Fruit fly (Drosophila melanogaster) whole organism: ENCODE results near the gene CG18764.
A peak's percentile ranks its signal among the peaks of the same experiment; 100 is the strongest.

Experiments used
- CG8478 ChIP-seq: fragments of >200 bp; optimal IDR thresholded peaks from 2 replicates; lab custom pipeline; 2018; ENCODE audit warnings: inconsistent platforms
- Dll ChIP-seq: fragments of >200 bp; optimal IDR thresholded peaks from 2 replicates; lab custom pipeline; 2017
- EcR ChIP-seq, 2 experiments: fragments of >200 bp; optimal IDR thresholded peaks; 2 replicates each; lab custom pipeline; 2017; ENCODE audit warnings: missing biosample characterization in 2 of 2, missing genetic modification characterization in 2 of 2, missing genetic modification reagents in 2 of 2
- pan ChIP-seq: fragments of >200 bp; optimal IDR thresholded peaks from 2 replicates; lab custom pipeline; 2017
- psq ChIP-seq: fragments of >200 bp; optimal IDR thresholded peaks from 2 replicates; lab custom pipeline; 2017
- usp ChIP-seq: fragments of >200 bp; optimal IDR thresholded peaks from 2 replicates; lab custom pipeline; 2017; ENCODE audit warnings: missing biosample characterization, missing genetic modification characterization, mixed read lengths

Gene CG18764

DNA sequence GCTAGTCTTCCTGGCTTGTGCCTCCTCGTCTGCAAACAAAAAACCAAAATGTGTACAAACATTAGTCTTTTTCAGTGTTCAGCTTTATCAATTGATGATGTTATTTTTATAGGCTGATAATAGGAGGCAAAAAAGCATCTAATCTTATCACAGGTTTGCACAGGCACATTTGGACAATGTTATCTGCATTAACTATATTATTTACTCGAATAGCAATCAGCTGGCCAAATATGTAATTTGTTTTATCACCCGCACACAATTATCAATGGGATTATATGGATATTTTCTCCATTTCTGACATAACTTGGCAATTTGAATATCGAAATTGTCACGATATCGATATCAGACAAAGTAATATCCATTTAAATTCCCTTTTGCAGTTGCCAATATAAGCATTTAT is 10.9 kb downstream of the CG18764 start:
- TF ChIP-seq pan (no peak), Dll (lab: Kevin White, UChicago) (no peak), CG8478 (lab: Kevin White, UChicago) (no peak), EcR (GFP tag; optimal IDR thresholded peaks at IDR 0.05; lab: Kevin White, UChicago) (no peak), psq (no peak), usp (GFP tag; lab: Kevin White, UChicago) (no peak)

DNA sequence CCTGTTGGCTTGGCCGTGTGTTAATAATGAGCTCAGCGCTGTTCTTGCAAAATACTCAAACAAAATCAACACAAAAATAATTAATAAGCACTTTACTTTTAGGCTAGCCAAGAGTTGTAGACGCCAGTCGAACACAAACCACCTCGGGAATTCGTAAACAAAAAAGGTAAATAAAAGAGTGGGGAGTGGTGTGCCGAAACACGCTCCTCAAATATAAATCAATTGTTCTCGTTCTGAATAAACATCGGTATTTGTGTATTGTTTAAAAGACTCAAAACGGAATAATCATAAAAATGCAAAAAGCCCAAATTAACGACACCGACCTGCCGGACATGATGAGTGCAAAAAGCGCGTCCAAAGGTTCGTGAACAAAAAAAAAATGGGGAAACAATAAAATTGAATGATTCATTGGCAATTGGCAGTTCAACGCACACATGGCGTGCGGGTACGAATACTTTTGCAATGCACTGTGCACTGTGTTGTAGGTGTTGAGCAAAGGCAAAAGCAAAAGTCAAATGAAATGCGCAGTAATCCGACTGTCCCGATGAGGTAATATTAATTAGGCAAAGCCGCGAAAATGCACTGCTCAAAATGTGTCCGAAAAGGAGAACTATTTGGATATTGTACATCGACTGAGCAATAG is 13.4 kb downstream of the CG18764 start:
- TF ChIP-seq pan, result no peak
- no peak for TF ChIP-seq Dll (lab: Kevin White, UChicago)

DNA sequence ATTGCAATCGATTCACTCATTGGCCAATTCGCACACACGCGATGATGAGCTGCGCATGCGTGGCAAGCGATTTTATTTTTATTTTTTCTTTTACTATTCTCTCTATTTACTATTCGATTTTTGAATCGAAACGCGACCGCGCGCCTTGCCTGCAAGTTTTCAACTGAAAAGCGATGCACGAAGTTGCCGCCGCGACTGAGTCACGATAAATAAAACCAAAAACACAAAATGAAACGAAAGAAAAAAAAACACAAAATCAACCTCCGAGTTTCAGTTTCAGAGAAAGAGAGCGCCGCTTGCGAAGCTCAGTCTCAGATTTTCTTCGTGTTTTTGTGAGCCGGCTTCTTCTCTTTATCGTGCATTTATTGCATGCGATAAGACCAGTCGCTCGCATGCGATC is 20.1 kb downstream of the CG18764 start:
- TF ChIP-seq usp (GFP tag; lab: Kevin White, UChicago), result no peak
- no peak for TF ChIP-seq Dll (lab: Kevin White, UChicago)
- no peak for TF ChIP-seq psq
- no peak for TF ChIP-seq pan
- no peak for TF ChIP-seq EcR (GFP tag; optimal IDR thresholded peaks at IDR 0.05; lab: Kevin White, UChicago)
- no peak for TF ChIP-seq CG8478 (lab: Kevin White, UChicago)

DNA sequence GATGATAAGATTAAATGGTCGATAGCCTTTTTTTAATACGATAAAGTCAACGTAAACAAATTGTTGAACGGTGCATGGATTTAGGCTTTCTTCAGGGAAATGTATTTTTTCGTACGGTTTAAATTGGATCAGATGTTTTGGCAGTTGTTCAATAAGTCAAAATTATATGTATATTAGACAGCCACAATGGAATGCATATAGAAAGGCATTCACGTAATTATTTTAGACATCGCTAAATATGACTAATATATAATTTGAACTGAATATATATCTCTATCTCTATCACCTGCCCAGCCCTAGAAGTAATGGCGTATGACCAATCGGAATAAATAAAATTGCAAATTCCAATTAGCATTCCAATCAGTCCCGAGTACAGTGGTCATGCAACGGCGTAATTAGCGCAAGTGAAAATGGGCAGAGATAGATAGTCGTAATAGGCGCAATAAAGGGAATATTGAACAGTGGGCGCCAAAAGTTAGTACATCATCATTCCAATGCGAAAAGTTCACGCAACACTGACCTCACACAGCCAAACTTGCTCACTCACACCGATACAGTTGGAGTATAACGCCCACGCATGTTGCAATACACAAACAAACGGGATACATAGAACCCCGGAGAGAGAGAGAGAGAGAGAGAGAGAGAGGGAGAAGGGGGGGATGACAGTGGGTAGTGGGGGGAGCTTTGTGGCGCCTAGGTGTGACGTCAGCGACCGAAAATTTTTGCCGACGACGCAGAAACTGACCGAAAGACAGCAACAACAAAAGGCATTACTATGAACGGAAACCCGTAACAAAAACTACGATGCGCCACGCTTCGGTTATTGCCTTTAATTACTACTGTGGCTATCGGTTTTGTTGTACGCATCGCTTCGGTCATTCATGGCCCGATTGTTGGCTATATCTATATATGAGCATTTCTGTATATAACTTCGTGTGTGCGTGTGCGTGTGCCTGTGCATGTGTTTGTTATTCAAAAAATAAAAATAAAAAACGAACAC is 22.0 kb downstream of the CG18764 start:
- TF ChIP-seq usp (GFP tag; lab: Kevin White, UChicago), result no peak
- peak in 1 of 2 experiments; percentile 12 for TF ChIP-seq EcR (GFP tag; optimal IDR thresholded peaks at IDR 0.05; lab: Kevin White, UChicago)

DNA sequence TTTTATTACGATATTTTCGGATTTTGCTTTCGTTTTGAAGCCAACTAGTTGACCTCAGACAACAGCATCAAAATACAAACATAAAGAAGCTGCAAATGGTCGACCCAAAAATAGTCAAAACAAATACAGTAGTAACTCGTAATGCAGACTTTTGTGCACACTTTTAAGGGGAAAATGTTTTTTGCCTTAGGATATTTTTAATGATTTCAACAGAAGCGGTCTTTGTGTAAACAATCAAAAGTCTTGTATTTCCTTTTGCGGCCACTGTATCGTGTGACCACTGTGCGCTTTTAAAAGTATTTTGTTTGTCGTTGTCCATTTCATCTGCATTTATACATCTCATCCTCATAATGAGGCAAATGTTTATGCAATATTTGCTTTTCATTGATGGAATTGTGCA is 22.8 kb downstream of the CG18764 start:
- TF ChIP-seq Dll (lab: Kevin White, UChicago) (no peak), CG8478 (lab: Kevin White, UChicago) (no peak), EcR (GFP tag; optimal IDR thresholded peaks at IDR 0.05; lab: Kevin White, UChicago) (no peak), usp (GFP tag; lab: Kevin White, UChicago) (no peak), pan (no peak), psq (no peak)

DNA sequence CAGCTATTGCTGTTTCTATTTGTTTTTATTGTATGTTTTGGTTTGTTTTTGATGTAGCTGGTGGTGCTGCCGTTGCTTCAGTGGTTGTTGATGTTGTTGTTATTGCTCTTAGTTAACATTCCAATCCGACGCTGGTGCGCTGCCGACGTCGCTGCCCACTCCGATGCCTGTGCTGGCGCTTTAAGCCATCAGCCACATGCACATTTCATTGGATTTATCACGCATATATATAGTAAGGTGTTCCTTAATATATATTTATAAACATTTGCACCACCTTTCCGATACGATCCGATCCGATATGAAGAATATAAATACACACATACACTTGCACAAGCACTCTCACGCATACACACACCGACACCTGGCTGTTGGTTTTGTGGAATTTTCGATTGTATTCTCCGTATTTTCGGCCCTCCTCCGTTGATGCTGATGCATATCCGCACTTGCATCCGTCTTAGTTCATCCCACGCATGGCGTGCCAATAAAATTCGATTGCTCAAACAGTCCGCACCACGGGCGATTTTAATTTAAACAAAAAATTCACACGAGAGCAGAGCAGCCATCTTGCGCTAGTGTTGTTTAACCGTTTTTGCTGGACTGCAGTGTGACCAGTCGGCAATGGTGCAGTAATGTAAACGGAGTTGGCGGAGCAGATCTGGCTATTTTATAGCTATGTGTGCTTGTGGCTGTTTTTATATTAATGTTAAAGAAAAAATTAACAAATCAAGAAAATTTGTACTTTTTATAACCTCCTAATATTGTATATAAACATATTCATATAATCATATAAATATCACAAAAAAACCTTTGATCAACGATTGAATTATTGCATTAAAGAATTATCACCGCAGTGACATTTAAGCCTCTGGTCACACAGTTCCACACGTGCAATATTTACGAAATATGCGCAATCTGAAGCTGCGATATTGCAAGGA is 23.7 kb downstream of the CG18764 start, which contains the start of the genes Csk and Elp1:
Gene Csk, minus strand, starts transcription at position 602 of the 935 bp plus-strand sequence.
Gene Elp1, plus strand, starts transcription at position 867 of the 935 bp plus-strand sequence.
- no peak for TF ChIP-seq usp (GFP tag; lab: Kevin White, UChicago)
- TF ChIP-seq Dll (lab: Kevin White, UChicago), result no peak
- no peak for TF ChIP-seq EcR (GFP tag; optimal IDR thresholded peaks at IDR 0.05; lab: Kevin White, UChicago)
- TF ChIP-seq pan, result no peak
- no peak for TF ChIP-seq CG8478 (lab: Kevin White, UChicago)
- TF ChIP-seq psq, result no peak

DNA sequence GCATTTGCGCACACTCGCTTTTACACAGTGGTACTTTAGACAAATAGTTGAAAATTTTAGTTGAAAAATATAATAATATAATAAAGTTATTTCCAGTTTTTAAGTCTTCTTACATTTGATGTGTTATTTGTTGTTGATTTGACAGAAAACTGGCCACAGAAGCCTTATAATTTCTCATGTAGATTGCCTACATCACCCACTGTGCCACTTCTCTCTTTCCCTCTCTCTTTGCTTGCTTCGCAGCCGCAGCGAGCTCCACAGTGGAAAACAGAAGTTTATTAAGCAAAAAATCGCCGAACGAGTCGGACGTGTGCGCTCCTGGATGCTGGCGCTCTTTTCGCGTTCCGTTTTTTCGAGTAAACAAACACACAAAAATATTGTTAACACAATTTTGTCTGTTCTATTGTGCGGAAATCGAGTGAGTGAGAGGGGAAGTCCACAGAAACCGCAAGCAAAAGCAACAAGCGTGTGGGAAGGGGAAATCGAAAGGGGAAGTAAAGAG is 29.2 kb downstream of the CG18764 start, which contains the start of gene CG42327:
Gene CG42327, plus strand, starts transcription at position 277 of the 502 bp plus-strand sequence.
- no peak for TF ChIP-seq CG8478 (lab: Kevin White, UChicago)
- TF ChIP-seq pan, result no peak
- no peak for TF ChIP-seq EcR (GFP tag; optimal IDR thresholded peaks at IDR 0.05; lab: Kevin White, UChicago)
- TF ChIP-seq psq, result no peak
- TF ChIP-seq usp (GFP tag; lab: Kevin White, UChicago), result no peak
- no peak for TF ChIP-seq Dll (lab: Kevin White, UChicago)

DNA sequence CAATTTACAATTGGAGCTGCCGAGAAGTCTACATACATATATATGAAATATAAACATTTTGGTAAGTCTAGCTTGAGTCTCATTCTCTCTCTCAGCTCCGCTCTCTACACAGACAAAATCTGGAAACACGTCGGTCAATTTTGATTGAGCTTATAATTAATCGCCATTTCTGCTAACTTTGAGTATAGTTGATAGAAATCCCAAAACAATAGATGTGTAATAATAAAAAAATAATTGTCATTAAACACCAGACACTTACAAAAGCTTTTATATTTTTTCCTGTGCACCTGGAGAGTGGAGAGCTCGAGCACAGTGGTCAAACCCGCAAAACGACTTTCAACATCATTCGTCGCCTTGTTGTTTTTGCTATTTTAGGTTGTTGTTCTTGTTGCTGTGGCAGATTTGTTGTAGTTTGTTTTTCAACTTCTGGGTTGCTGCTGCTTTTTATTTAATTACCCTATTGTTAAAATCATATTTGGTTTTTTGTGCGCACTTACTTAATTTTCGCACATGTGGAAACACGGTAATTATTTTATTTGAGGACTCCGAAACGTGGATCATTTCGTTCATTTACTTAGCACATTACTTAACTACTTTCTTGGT is 30.0 kb downstream of the CG18764 start:
- no peak for TF ChIP-seq psq
- TF ChIP-seq usp (GFP tag; lab: Kevin White, UChicago), result no peak
- no peak for TF ChIP-seq EcR (GFP tag; optimal IDR thresholded peaks at IDR 0.05; lab: Kevin White, UChicago)
- TF ChIP-seq CG8478 (lab: Kevin White, UChicago), result no peak
- TF ChIP-seq Dll (lab: Kevin White, UChicago), result no peak
- TF ChIP-seq pan, result no peak

DNA sequence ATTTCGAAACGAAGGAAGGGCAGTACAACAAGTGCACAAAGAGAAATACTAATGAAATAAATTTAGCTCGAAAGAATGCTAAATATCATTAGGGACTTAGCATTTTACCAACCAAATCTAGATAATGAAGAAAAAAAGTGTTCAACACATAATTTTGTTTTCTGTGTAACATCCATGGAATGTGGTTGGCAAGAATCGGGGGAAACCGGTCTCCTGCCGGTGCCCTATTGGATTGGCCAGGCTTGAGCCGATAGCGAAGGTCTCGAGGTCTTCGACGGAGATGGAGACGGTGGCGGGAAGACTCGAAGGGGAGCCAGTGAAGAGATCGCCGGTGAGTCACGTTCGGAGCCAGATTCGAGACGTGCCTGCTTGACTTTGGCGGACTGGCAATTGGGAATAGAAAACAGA is 31.1 kb downstream of the CG18764 start:
- TF ChIP-seq pan (no peak), EcR (GFP tag; optimal IDR thresholded peaks at IDR 0.05; lab: Kevin White, UChicago) (no peak), usp (GFP tag; lab: Kevin White, UChicago) (no peak), Dll (lab: Kevin White, UChicago) (no peak), CG8478 (lab: Kevin White, UChicago) (no peak), psq (no peak)

DNA sequence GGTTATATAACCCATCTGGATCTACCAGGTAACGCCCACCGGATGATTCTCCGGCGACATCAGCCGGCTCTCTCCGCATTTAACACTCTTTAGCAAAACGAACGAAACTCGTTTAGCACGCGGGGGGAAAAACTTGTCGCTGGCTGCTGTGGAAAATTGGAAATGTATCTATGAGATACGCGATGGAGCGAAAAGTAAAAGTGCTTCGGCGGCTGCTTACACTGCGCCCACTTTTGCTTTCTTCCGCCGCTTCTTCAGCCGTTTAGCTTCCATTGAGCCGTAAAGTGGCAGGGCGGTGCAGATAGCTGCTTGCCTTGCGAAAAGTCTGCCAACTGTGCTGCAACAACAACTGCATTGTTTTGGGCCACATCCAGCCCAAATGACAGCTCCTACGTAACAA is 34.5 kb downstream of the CG18764 start:
- no peak for TF ChIP-seq psq
- TF ChIP-seq pan, result no peak
- TF ChIP-seq CG8478 (lab: Kevin White, UChicago), result no peak

DNA sequence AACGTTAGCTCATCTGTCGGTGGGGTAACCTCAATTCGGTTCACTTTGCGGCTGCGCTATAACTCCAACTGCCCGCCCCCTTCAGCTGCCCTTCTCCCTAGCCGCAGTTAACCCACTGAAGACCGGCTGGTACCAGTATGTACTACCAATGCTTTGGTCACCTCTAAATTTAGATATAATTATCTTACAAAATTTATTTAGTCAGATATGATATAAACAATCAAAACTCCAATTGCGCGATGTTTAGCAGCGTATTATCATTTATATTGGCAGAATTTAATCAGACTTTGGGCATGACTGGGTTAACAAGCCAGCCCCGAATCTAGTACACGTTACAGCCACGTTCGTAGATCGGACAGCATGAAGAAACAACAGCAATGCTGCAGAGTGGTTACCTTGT is 35.0 kb downstream of the CG18764 start:
- TF ChIP-seq pan (no peak), Dll (lab: Kevin White, UChicago) (no peak), EcR (GFP tag; optimal IDR thresholded peaks at IDR 0.05; lab: Kevin White, UChicago) (no peak), usp (GFP tag; lab: Kevin White, UChicago) (no peak), psq (no peak), CG8478 (lab: Kevin White, UChicago) (no peak)
